Fruit fly (Drosophila melanogaster) whole organism, embryonic: Measurements from ENCODE around the gene Nt5b.

Experiments used
- CG12299 ChIP-seq: fragments of 200-800 bp; sonication (Bioruptor generic); optimal IDR thresholded peaks from 2 replicates; lab custom pipeline; 2018; ENCODE audit warnings: missing biosample characterization, mild to moderate bottlenecking, missing genetic modification characterization
- CG3847 ChIP-seq: fragments of 200-800 bp; sonication (Bioruptor generic); IDR thresholded peaks from 2 replicates; pipeline ENCODE4 v1.3.6; 2022; ENCODE audit warnings: missing biosample characterization, missing genetic modification characterization
- Eip74EF ChIP-seq, 2 experiments: fragments of 200-800 bp in 1 of 2; fragments of >200 bp in 1 of 2; sonication (Bioruptor generic) in 1 of 2; optimal IDR thresholded peaks; 2 replicates each; lab custom pipeline; 2017 to 2019; ENCODE audit warnings: missing biosample characterization in 2 of 2, missing genetic modification characterization in 2 of 2, mild to moderate bottlenecking in 1 of 2, moderate library complexity in 1 of 2
- Rfx ChIP-seq: fragments of 200-800 bp; sonication (Bioruptor generic); IDR thresholded peaks from 2 replicates; pipeline ENCODE4 v1.3.6; 2022; ENCODE audit warnings: missing biosample characterization, missing genetic modification characterization
- hth ChIP-seq: fragments of >200 bp; optimal IDR thresholded peaks from 2 replicates; lab custom pipeline; 2017; ENCODE audit warnings: inconsistent platforms
- tap ChIP-seq: fragments of 200-800 bp; optimal IDR thresholded peaks from 3 replicates; lab custom pipeline; 2019; ENCODE audit warnings: missing biosample characterization, mild to moderate bottlenecking, missing genetic modification characterization, moderate library complexity

dm6 chrX:18386784-18387183, 23.2 kb downstream of the Nt5b start, which contains the start of gene Tsf1:
- no peak for TF ChIP-seq tap (tag; lab: Kevin White, UChicago)
- TF ChIP-seq CG12299 (tag; lab: Kevin White, UChicago): no peak
- TF ChIP-seq CG3847 (GFP tag; lab: Robert Waterston, UW): no peak
- TF ChIP-seq Eip74EF (GFP tag; optimal IDR thresholded peaks at IDR 0.05; lab: Kevin White, UChicago): no peak
- TF ChIP-seq Rfx (GFP tag; lab: Robert Waterston, UW): no peak
- no peak for TF ChIP-seq hth (lab: Kevin White, UChicago)
